Fruit fly (Drosophila melanogaster): Measurements from ENCODE around the gene CG17292.

Gene CG17292

dm6 chr2L:8333185-8333584, 37.1 kb upstream of the CG17292 start (continued):
- no peak for TF ChIP-seq Eip74EF (GFP tag; optimal IDR thresholded peaks at IDR 0.05)
- no peak for TF ChIP-seq CG11247 (GFP tag; IDR thresholded peaks at IDR 0.05)
- TF ChIP-seq CG13296 (GFP tag; optimal IDR thresholded peaks at IDR 0.05) = no peak
- TF ChIP-seq gro (GFP tag; optimal IDR thresholded peaks at IDR 0.05) = no peak
- TF ChIP-seq CG17612 (GFP tag; IDR thresholded peaks at IDR 0.05) = no peak
- no peak for TF ChIP-seq CG11696 (GFP tag; IDR thresholded peaks at IDR 0.05)
- no peak for TF ChIP-seq bab2 (GFP tag; optimal IDR thresholded peaks at IDR 0.05)
- no peak for TF ChIP-seq Mes4 (GFP tag; optimal IDR thresholded peaks at IDR 0.05)
- TF ChIP-seq sc (optimal IDR thresholded peaks at IDR 0.05) = no peak
- TF ChIP-seq sc (GFP tag; optimal IDR thresholded peaks at IDR 0.05) = no peak
- no peak for TF ChIP-seq CG17385 (GFP tag; optimal IDR thresholded peaks at IDR 0.05)
- TF ChIP-seq sens-2 (GFP tag; IDR thresholded peaks at IDR 0.05) = no peak
- no peak for TF ChIP-seq z (GFP tag; IDR thresholded peaks at IDR 0.05)
- TF ChIP-seq sob (GFP tag; IDR thresholded peaks at IDR 0.05) = no peak
- TF ChIP-seq CG9437 (GFP tag; optimal IDR thresholded peaks at IDR 0.05) = no peak
- TF ChIP-seq CG6175 (GFP tag; IDR thresholded peaks at IDR 0.05) = no peak
- TF ChIP-seq CG10462 (GFP tag; optimal IDR thresholded peaks at IDR 0.05) = no peak
- no peak for TF ChIP-seq ab (GFP tag; optimal IDR thresholded peaks at IDR 0.05)
- no peak for TF ChIP-seq Scr (GFP tag; IDR thresholded peaks at IDR 0.05; ENCODE audit: partially characterized antibody)
- no peak for TF ChIP-seq mirr (GFP tag; optimal IDR thresholded peaks at IDR 0.05)
- TF ChIP-seq C15 (GFP tag; IDR thresholded peaks at IDR 0.05) = no peak
- TF ChIP-seq Med (GFP tag) = peak; percentile 65
- TF ChIP-seq CG15514 (GFP tag; optimal IDR thresholded peaks at IDR 0.05) = no peak
- TF ChIP-seq CG32532 (GFP tag; IDR thresholded peaks at IDR 0.05) = no peak
- TF ChIP-seq sens (GFP tag) = no peak
- no peak for TF ChIP-seq CG12219 (GFP tag; optimal IDR thresholded peaks at IDR 0.05)
- TF ChIP-seq CG30020 (tag; optimal IDR thresholded peaks at IDR 0.05) = no peak
- no peak for TF ChIP-seq br (optimal IDR thresholded peaks at IDR 0.05)
- no peak for TF ChIP-seq CHES-1-like (GFP tag; optimal IDR thresholded peaks at IDR 0.05)
- no peak for TF ChIP-seq Ada2b (GFP tag; IDR thresholded peaks at IDR 0.05)
- no peak for TF ChIP-seq ssp (GFP tag; IDR thresholded peaks at IDR 0.05)
- no peak for TF ChIP-seq Xbp1 (GFP tag; optimal IDR thresholded peaks at IDR 0.05)
- no peak for TF ChIP-seq CG34422 (GFP tag; IDR thresholded peaks at IDR 0.05)
- TF ChIP-seq CG12391 (tag; optimal IDR thresholded peaks at IDR 0.05) = no peak
- no peak for TF ChIP-seq D19B (GFP tag; optimal IDR thresholded peaks at IDR 0.05)
- TF ChIP-seq Sry-β (GFP tag; optimal IDR thresholded peaks at IDR 0.05) = no peak
- no peak for TF ChIP-seq mam (GFP tag; optimal IDR thresholded peaks at IDR 0.05)
- TF ChIP-seq cad (GFP tag; optimal IDR thresholded peaks at IDR 0.05) = no peak
- TF ChIP-seq fu2 (GFP tag; optimal IDR thresholded peaks at IDR 0.05) = no peak
- TF ChIP-seq CG13775 (GFP tag; optimal IDR thresholded peaks at IDR 0.05) = no peak

- TF ChIP-seq chif (GFP tag; optimal IDR thresholded peaks at IDR 0.05) (no peak), crol (GFP tag; IDR thresholded peaks at IDR 0.05) (peak; percentile 41), CG2120 (GFP tag; optimal IDR thresholded peaks at IDR 0.05) (no peak), pros (GFP tag; optimal IDR thresholded peaks at IDR 0.05) (no peak), Hand (GFP tag; optimal IDR thresholded peaks at IDR 0.05) (no peak), trem (tag; optimal IDR thresholded peaks at IDR 0.05) (no peak), Opbp (GFP tag; IDR thresholded peaks at IDR 0.05; ENCODE audit: partially characterized antibody) (no peak), CG8388 (GFP tag; optimal IDR thresholded peaks at IDR 0.05) (no peak), CG4360 (GFP tag; IDR thresholded peaks at IDR 0.05) (no peak), Hr39 (optimal IDR thresholded peaks at IDR 0.05) (peak; percentile 75), Six4 (GFP tag; optimal IDR thresholded peaks at IDR 0.05) (no peak), luna (GFP tag; optimal IDR thresholded peaks at IDR 0.05) (no peak), CG31388 (GFP tag; optimal IDR thresholded peaks at IDR 0.05) (no peak), Ets65A (GFP tag) (no peak), CG7963 (GFP tag; IDR thresholded peaks at IDR 0.05; ENCODE audit: partially characterized antibody) (0 out of 3 replicates have a peak, but pooled peaks have one; percentile 13), CG11085 (GFP tag; IDR thresholded peaks at IDR 0.05) (no peak)
Observed at dm6 chr2L:8333624-8334023, 36.6 kb upstream of the CG17292 start.
